Worm (Caenorhabditis elegans): ENCODE results near the gene tbc-17.
"Not testable (repeated sequence)": the region's sequence is repeated elsewhere in the genome, so short reads cannot be mapped to it uniquely, and the experiment has no call there.

DNA sequence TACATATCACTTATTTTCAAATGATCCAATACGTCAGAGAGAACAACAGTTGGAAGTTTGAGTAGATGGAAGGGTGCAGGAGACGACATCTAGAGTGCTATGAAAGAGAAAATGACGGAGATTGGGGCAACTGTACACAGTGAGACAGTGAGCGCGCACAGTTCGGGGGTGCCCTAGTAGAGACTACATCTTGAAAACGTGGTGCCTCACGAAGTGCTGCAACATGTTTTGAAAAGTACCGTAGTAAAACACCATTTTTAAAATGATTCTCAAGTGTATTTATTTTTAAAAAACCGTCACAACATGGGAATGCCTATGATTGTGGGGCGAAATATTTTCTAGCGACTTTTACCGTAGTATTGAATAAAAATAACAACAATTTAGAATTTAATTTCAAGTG is 59.5 kb downstream of the tbc-17 start, which contains the start of gene Y46G5A.39:
- not testable (repeated sequence) for TF ChIP-seq lin-15B (tag; optimal IDR thresholded peaks at IDR 0.05); nhr-19 (GFP tag; conservative IDR thresholded peaks at IDR 0.05); elt-2 (tag; optimal IDR thresholded peaks at IDR 0.05); unc-62 (GFP tag; optimal IDR thresholded peaks at IDR 0.05); nhr-85 (tag); skn-1 (tag; optimal IDR thresholded peaks at IDR 0.05); aly-2 (tag; optimal IDR thresholded peaks at IDR 0.05); snpc-4 (tag; optimal IDR thresholded peaks at IDR 0.05); fos-1 (tag; optimal IDR thresholded peaks at IDR 0.05); nhr-12 (tag; optimal IDR thresholded peaks at IDR 0.05)
